Fruit fly (Drosophila melanogaster): Measurements from ENCODE around the gene Mettl14.

The Mettl14 gene

dm6 chr2L:8277561-8278201 lies 30.5 kb upstream of the Mettl14 start (continued):
- TF ChIP-seq gem (tag; optimal IDR thresholded peaks at IDR 0.05) (peak; percentile 99), Adf1 (GFP tag; IDR thresholded peaks at IDR 0.05) (peak; percentile 79), CG6854 (GFP tag; optimal IDR thresholded peaks at IDR 0.05) (peak; percentile 93), sug (tag; optimal IDR thresholded peaks at IDR 0.05) (peak; percentile 81), CG3407 (GFP tag; optimal IDR thresholded peaks at IDR 0.05) (peak; percentile 98), CG6175 (GFP tag; IDR thresholded peaks at IDR 0.05) (peak; percentile 95), eyg (GFP tag; optimal IDR thresholded peaks at IDR 0.05) (peak; percentile 72), Abd-B (GFP tag; optimal IDR thresholded peaks at IDR 0.05) (peak; percentile 93), Ada2b (GFP tag; IDR thresholded peaks at IDR 0.05) (peak; percentile 98), chinmo (GFP tag; IDR thresholded peaks at IDR 0.05; ENCODE audit: partially characterized antibody) (0 out of 4 replicates have a peak, but pooled peaks have one; percentile 51), vnd (GFP tag; IDR thresholded peaks at IDR 0.05; ENCODE audit: partially characterized antibody) (no peak), CG6765 (GFP tag; optimal IDR thresholded peaks at IDR 0.05) (peak; percentile 91), CG9609 (GFP tag; optimal IDR thresholded peaks at IDR 0.05) (peak; percentile 72), CG9437 (GFP tag; optimal IDR thresholded peaks at IDR 0.05) (peak; percentile 93), CG7271 (tag; optimal IDR thresholded peaks at IDR 0.05) (peak; percentile 92), CG10462 (GFP tag; optimal IDR thresholded peaks at IDR 0.05) (peak; percentile 96), gce (GFP tag; IDR thresholded peaks at IDR 0.05) (peak; percentile 99), CG4282 (GFP tag; optimal IDR thresholded peaks at IDR 0.05) (peak; percentile 24), slbo (GFP tag; IDR thresholded peaks at IDR 0.05) (peak; percentile 97), CG16815 (GFP tag; optimal IDR thresholded peaks at IDR 0.05) (peak; percentile 96), CG7928 (GFP tag; optimal IDR thresholded peaks at IDR 0.05) (peak; percentile 69), ham (GFP tag; IDR thresholded peaks at IDR 0.05) (peak; percentile 83), p53 (GFP tag; optimal IDR thresholded peaks at IDR 0.05) (no peak), Hr78 (GFP tag; optimal IDR thresholded peaks at IDR 0.05) (peak in 1 of 2 experiments; percentile 86), stwl (tag; optimal IDR thresholded peaks at IDR 0.05) (peak; percentile 90), Hmx (GFP tag; optimal IDR thresholded peaks at IDR 0.05) (no peak), E2f2 (GFP tag; IDR thresholded peaks at IDR 0.05) (peak; percentile 89), ash1 (GFP tag; optimal IDR thresholded peaks at IDR 0.05) (peak; percentile 63), wek (GFP tag; optimal IDR thresholded peaks at IDR 0.05) (peak; percentile 71), Atf6 (GFP tag; IDR thresholded peaks at IDR 0.05) (peak; percentile 98), row (GFP tag; IDR thresholded peaks at IDR 0.05) (peak; percentile 99), tio (GFP tag; optimal IDR thresholded peaks at IDR 0.05) (peak; percentile 96), Gug (GFP tag; IDR thresholded peaks at IDR 0.05) (peak; percentile 90), D (optimal IDR thresholded peaks at IDR 0.05) (no peak), D (GFP tag; optimal IDR thresholded peaks at IDR 0.05) (peak; percentile 98), CG7963 (GFP tag; IDR thresholded peaks at IDR 0.05; ENCODE audit: partially characterized antibody) (no peak), MBD-R2 (GFP tag; IDR thresholded peaks at IDR 0.05) (peak; percentile 90), CG3838 (GFP tag; optimal IDR thresholded peaks at IDR 0.05) (peak; percentile 95), Dll (GFP tag; IDR thresholded peaks at IDR 0.05; ENCODE audit: partially characterized antibody) (0 out of 4 replicates have a peak, but pooled peaks have one; percentile 15), CG31388 (GFP tag; optimal IDR thresholded peaks at IDR 0.05) (peak; percentile 95), sd (tag; optimal IDR thresholded peaks at IDR 0.05) (peak; percentile 87), Dip3 (GFP tag; optimal IDR thresholded peaks at IDR 0.05) (peak; percentile 71), NC2β (GFP tag; optimal IDR thresholded peaks at IDR 0.05) (peak; percentile 94), pita (GFP tag; optimal IDR thresholded peaks at IDR 0.05) (no peak), klu (GFP tag; IDR thresholded peaks at IDR 0.05) (peak; percentile 96), Atf3 (GFP tag; optimal IDR thresholded peaks at IDR 0.05) (peak; percentile 87), Ets97D (GFP tag; optimal IDR thresholded peaks at IDR 0.05) (peak; percentile 83), ci (GFP tag; IDR thresholded peaks at IDR 0.05) (peak; percentile 99), slp2 (GFP tag; optimal IDR thresholded peaks at IDR 0.05) (peak; percentile 84), CG13287 (GFP tag; IDR thresholded peaks at IDR 0.05; ENCODE audit: partially characterized antibody) (no peak)
